Fruit fly (Drosophila melanogaster): Measurements from ENCODE around the gene pinta.

Gene pinta

DNA sequence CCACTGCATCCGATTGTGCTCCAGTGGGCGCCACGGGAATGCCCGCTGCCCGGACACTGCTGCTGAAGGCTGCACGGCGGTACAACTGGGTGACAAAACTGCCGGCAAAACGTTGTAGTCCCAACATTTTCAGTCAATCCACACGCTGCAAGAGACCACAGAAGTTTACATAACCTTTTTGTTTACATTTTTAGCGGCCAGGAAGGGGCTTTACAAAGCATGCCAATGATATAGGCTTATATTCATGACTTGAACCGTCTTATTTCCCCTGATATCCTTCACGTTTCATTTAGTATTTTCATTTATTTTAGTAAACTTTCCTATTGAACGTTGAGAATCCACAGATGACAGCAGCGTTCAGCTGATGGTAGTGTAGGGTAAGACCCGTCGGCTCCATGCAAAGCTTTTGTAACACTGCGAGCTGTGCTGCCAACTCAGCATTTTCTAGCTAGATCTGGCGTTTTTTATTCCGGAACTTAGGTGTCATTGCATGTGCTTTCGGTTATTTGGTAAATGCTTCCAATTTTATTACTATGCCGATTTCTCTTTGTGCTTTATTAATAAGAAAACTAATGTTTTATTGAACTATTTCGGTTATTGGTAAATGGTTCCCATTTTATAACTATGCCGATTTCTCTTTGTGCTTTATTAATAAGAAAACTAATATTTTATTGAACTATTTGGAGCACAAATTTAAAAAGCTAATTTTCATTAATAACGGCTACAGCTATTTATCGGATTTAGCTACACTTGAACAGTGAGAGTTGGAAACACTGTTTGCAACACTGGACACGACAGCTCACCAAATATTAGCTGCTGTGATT lies 14.0 kb downstream of the pinta start, which contains the start of the genes CG13850 and lqfR (continued):
- TF ChIP-seq CG15011 (GFP tag; optimal IDR thresholded peaks at IDR 0.05) = peak; percentile 58
- peak; percentile 87 for TF ChIP-seq Vsx1 (GFP tag; optimal IDR thresholded peaks at IDR 0.05)
- no peak for TF ChIP-seq MTF-1 (GFP tag; optimal IDR thresholded peaks at IDR 0.05; ENCODE audit: borderline replicate concordance)
- peak; percentile 73 for TF ChIP-seq CG15514 (GFP tag; optimal IDR thresholded peaks at IDR 0.05)
- TF ChIP-seq CG9727 (GFP tag; optimal IDR thresholded peaks at IDR 0.05) = peak; percentile 77
- peak; percentile 71 for TF ChIP-seq pb (GFP tag; optimal IDR thresholded peaks at IDR 0.05)
- TF ChIP-seq nau (GFP tag; optimal IDR thresholded peaks at IDR 0.05) = no peak
- peak; percentile 61 for TF ChIP-seq pnt (GFP tag; optimal IDR thresholded peaks at IDR 0.05)
- TF ChIP-seq ci (GFP tag; IDR thresholded peaks at IDR 0.05) = peak; percentile 37; the same call in 1 of the 3 replicates
- TF ChIP-seq wor (GFP tag; IDR thresholded peaks at IDR 0.05) = 0 out of 2 replicates have a peak, but pooled peaks have one; percentile 35
- TF ChIP-seq az2 (GFP tag; optimal IDR thresholded peaks at IDR 0.05) = peak; percentile 71
- TF ChIP-seq NK7.1 (GFP tag; optimal IDR thresholded peaks at IDR 0.05) = peak; percentile 39
- TF ChIP-seq Oli (tag; optimal IDR thresholded peaks at IDR 0.05) = peak; percentile 66
- TF ChIP-seq Deaf1 (tag; optimal IDR thresholded peaks at IDR 0.05) = no peak
- peak; percentile 39; the same call in 1 of the 3 replicates for TF ChIP-seq croc (GFP tag; conservative IDR thresholded peaks at IDR 0.05)
- 0 out of 3 replicates have a peak, but pooled peaks have one; percentile 7 for TF ChIP-seq CG7357 (GFP tag; IDR thresholded peaks at IDR 0.05)
- TF ChIP-seq CG12155 (GFP tag; optimal IDR thresholded peaks at IDR 0.05) = peak; percentile 77
- TF ChIP-seq zfh2 (GFP tag; optimal IDR thresholded peaks at IDR 0.05) = peak; percentile 92
- TF ChIP-seq crc (GFP tag; optimal IDR thresholded peaks at IDR 0.05) = peak; percentile 56
- peak; percentile 84 for TF ChIP-seq bcd (GFP tag; optimal IDR thresholded peaks at IDR 0.05)
- TF ChIP-seq CG7271 (tag; optimal IDR thresholded peaks at IDR 0.05) = no peak
- no peak for TF ChIP-seq PHDP (tag; optimal IDR thresholded peaks at IDR 0.05)
- no peak for TF ChIP-seq unpg (GFP tag; optimal IDR thresholded peaks at IDR 0.05)
- TF ChIP-seq twi (tag; optimal IDR thresholded peaks at IDR 0.05) = peak; percentile 57
- peak; percentile 80 for TF ChIP-seq Sin3A (optimal IDR thresholded peaks at IDR 0.05)
- TF ChIP-seq CG12104 (GFP tag; optimal IDR thresholded peaks at IDR 0.05) = peak; percentile 70
- no peak for TF ChIP-seq cad (GFP tag; optimal IDR thresholded peaks at IDR 0.05)
- peak; percentile 84 for TF ChIP-seq Hr3 (GFP tag; optimal IDR thresholded peaks at IDR 0.05)
- peak; percentile 79 for TF ChIP-seq Abd-B (GFP tag; optimal IDR thresholded peaks at IDR 0.05)
- TF ChIP-seq CG1233 (GFP tag; optimal IDR thresholded peaks at IDR 0.05) = peak; percentile 58
- TF ChIP-seq CG32532 (GFP tag; IDR thresholded peaks at IDR 0.05) = peak; percentile 41; the same call in 1 of the 2 replicates
- TF ChIP-seq CG30020 (tag; optimal IDR thresholded peaks at IDR 0.05) = peak; percentile 11
- no peak for TF ChIP-seq sna (GFP tag; IDR thresholded peaks at IDR 0.05; ENCODE audit: partially characterized antibody)
- peak; percentile 60 for TF ChIP-seq CG12744 (GFP tag; optimal IDR thresholded peaks at IDR 0.05)
- TF ChIP-seq CG17829 (tag; optimal IDR thresholded peaks at IDR 0.05) = peak; percentile 54
- TF ChIP-seq CG12391 (tag; optimal IDR thresholded peaks at IDR 0.05) = peak; percentile 80
- no peak for TF ChIP-seq nerfin-2 (GFP tag; IDR thresholded peaks at IDR 0.05; ENCODE audit: partially characterized antibody)
- peak; percentile 11 for TF ChIP-seq pfk (GFP tag; optimal IDR thresholded peaks at IDR 0.05)
- TF ChIP-seq CG11504 (tag; optimal IDR thresholded peaks at IDR 0.05) = no peak
- TF ChIP-seq sd (tag; optimal IDR thresholded peaks at IDR 0.05) = peak; percentile 45
- no peak for TF ChIP-seq unc-4 (GFP tag; IDR thresholded peaks at IDR 0.05; ENCODE audit: partially characterized antibody)
- TF ChIP-seq sima (GFP tag; optimal IDR thresholded peaks at IDR 0.05) = no peak
- no peak for TF ChIP-seq TFAM (GFP tag; optimal IDR thresholded peaks at IDR 0.05)
- no peak for TF ChIP-seq sc (optimal IDR thresholded peaks at IDR 0.05)
- TF ChIP-seq sc (GFP tag; optimal IDR thresholded peaks at IDR 0.05) = peak; percentile 52
- TF ChIP-seq HLH4C (GFP tag; IDR thresholded peaks at IDR 0.05; ENCODE audit: partially characterized antibody) = no peak
- peak; percentile 60 for TF ChIP-seq Bdp1 (GFP tag; optimal IDR thresholded peaks at IDR 0.05)
- TF ChIP-seq sens (GFP tag) = peak; percentile 94
- no peak for TF ChIP-seq h (optimal IDR thresholded peaks at IDR 0.05)
